Worm (Caenorhabditis elegans) whole organism, mixed stage, embryonic: Measurements from ENCODE around the gene K11H3.8.

ENCODE experiments used
- M03D4.4 ChIP-seq: sonication (generic microtip); optimal IDR thresholded peaks from 2 replicates; lab custom pipeline; 2017; ENCODE audit warnings: mild to moderate bottlenecking, missing genetic modification characterization, missing compliant biosample characterization
- ceh-39 ChIP-seq: fragments of 150-350 bp; optimal IDR thresholded peaks from 2 replicates; lab custom pipeline; 2014; ENCODE audit warnings: missing biosample characterization, missing genetic modification characterization
- ceh-43 ChIP-seq: fragments of 200-800 bp; sonication (Bioruptor generic); optimal IDR thresholded peaks from 2 replicates; lab custom pipeline; 2018; ENCODE audit warnings: mild to moderate bottlenecking, missing genetic modification characterization, moderate library complexity, missing compliant biosample characterization
- ces-1 ChIP-seq: fragments of 150-350 bp; optimal IDR thresholded peaks from 2 replicates; lab custom pipeline; 2014; ENCODE audit warnings: missing biosample characterization, missing genetic modification reagents, missing genetic modification characterization
- drap-1 ChIP-seq: fragments of 200-800 bp; sonication (Bioruptor generic); optimal IDR thresholded peaks from 3 replicates; lab custom pipeline; 2018; ENCODE audit warnings: mild to moderate bottlenecking, missing genetic modification characterization, missing compliant biosample characterization
- elt-1 ChIP-seq: sonication (generic microtip); optimal IDR thresholded peaks from 2 replicates; lab custom pipeline; 2017; ENCODE audit warnings: missing genetic modification characterization, mild to moderate bottlenecking, missing compliant biosample characterization, antibody characterized with exemption, moderate library complexity, borderline replicate concordance; ENCODE audit not compliant: insufficient read depth
- elt-3 ChIP-seq: fragments of 150-350 bp; optimal IDR thresholded peaks from 2 replicates; lab custom pipeline; 2014; ENCODE audit warnings: missing biosample characterization, missing genetic modification characterization
- flh-1 ChIP-seq: fragments of 200-800 bp; sonication (Bioruptor generic); optimal IDR thresholded peaks from 2 replicates; lab custom pipeline; 2018; ENCODE audit warnings: mild to moderate bottlenecking, missing genetic modification characterization, moderate library complexity, missing compliant biosample characterization
- ham-2 ChIP-seq: fragments of 200-800 bp; sonication (Bioruptor generic); optimal IDR thresholded peaks from 2 replicates; lab custom pipeline; 2018; ENCODE audit warnings: mild to moderate bottlenecking, missing genetic modification characterization, missing compliant biosample characterization
- hlh-1 ChIP-seq: fragments of 150-350 bp; optimal IDR thresholded peaks from 2 replicates; lab custom pipeline; 2014; ENCODE audit warnings: missing biosample characterization, missing genetic modification reagents, missing genetic modification characterization
- lin-13 ChIP-seq: fragments of 150-350 bp; optimal IDR thresholded peaks from 2 replicates; lab custom pipeline; 2014; ENCODE audit warnings: missing biosample characterization, missing genetic modification characterization
- lsy-2 ChIP-seq: fragments of 150-350 bp; optimal IDR thresholded peaks from 2 replicates; lab custom pipeline; 2014; ENCODE audit warnings: missing biosample characterization, missing genetic modification characterization
- mab-5 ChIP-seq: fragments of 150-350 bp; optimal IDR thresholded peaks from 2 replicates; lab custom pipeline; 2014; ENCODE audit warnings: missing biosample characterization, missing genetic modification characterization
- mep-1 ChIP-seq: fragments of 150-350 bp; optimal IDR thresholded peaks from 2 replicates; lab custom pipeline; 2017; ENCODE audit warnings: missing biosample characterization, missing genetic modification reagents, missing genetic modification characterization, inconsistent platforms
- mls-2 ChIP-seq: sonication (generic microtip); optimal IDR thresholded peaks from 2 replicates; lab custom pipeline; 2016; ENCODE audit warnings: mild to moderate bottlenecking, missing genetic modification characterization, moderate library complexity, missing compliant biosample characterization
- nhr-12 ChIP-seq: fragments of 150-350 bp; optimal IDR thresholded peaks from 2 replicates; lab custom pipeline; 2014; ENCODE audit warnings: missing biosample characterization, missing genetic modification characterization
- nhr-2 ChIP-seq: fragments of 150-350 bp; optimal IDR thresholded peaks from 2 replicates; lab custom pipeline; 2014; ENCODE audit warnings: missing biosample characterization, missing genetic modification characterization
- nhr-237 ChIP-seq: fragments of 150-350 bp; optimal IDR thresholded peaks from 2 replicates; lab custom pipeline; 2014; ENCODE audit warnings: missing biosample characterization, missing genetic modification characterization
- nhr-28 ChIP-seq: fragments of 150-350 bp; optimal IDR thresholded peaks from 2 replicates; lab custom pipeline; 2014; ENCODE audit warnings: missing biosample characterization, missing genetic modification characterization
- nhr-76 ChIP-seq: sonication (generic microtip); optimal IDR thresholded peaks from 2 replicates; lab custom pipeline; 2017; ENCODE audit warnings: missing biosample characterization, missing genetic modification characterization
- pha-4 ChIP-seq: fragments of 150-350 bp; optimal IDR thresholded peaks from 2 replicates; lab custom pipeline; 2018; ENCODE audit warnings: missing biosample characterization, missing genetic modification reagents, missing genetic modification characterization
- sem-2 ChIP-seq: fragments of 200-800 bp; sonication (Bioruptor generic); optimal IDR thresholded peaks from 2 replicates; lab custom pipeline; 2018; ENCODE audit warnings: mild to moderate bottlenecking, missing genetic modification characterization, missing compliant biosample characterization
- snpc-4 ChIP-seq: fragments of 150-350 bp; optimal IDR thresholded peaks from 2 replicates; lab custom pipeline; 2014; ENCODE audit warnings: missing biosample characterization, missing genetic modification characterization
- unc-62 ChIP-seq: fragments of 150-350 bp; optimal IDR thresholded peaks from 2 replicates; lab custom pipeline; 2014; ENCODE audit warnings: missing biosample characterization, missing genetic modification reagents, missing genetic modification characterization
- zip-8 ChIP-seq: fragments of 150-350 bp; optimal IDR thresholded peaks from 2 replicates; lab custom pipeline; 2014; ENCODE audit warnings: missing biosample characterization, missing genetic modification characterization
- ztf-11 ChIP-seq: fragments of 150-350 bp; optimal IDR thresholded peaks from 2 replicates; lab custom pipeline; 2014; ENCODE audit warnings: missing biosample characterization, missing genetic modification characterization

Gene K11H3.8

ce11 chrIII:9824330-9824934 is 10.6 kb upstream of the K11H3.8 start, which contains the start of gene lin-52:
TSS of gene lin-52 (minus strand) at chrIII:9824750.
- no peak for TF ChIP-seq ceh-39 (tag; lab: Kevin White, UChicago)
- TF ChIP-seq mls-2 (tag; lab: Kevin White, UChicago): no peak
- no peak for TF ChIP-seq nhr-2 (tag; lab: Kevin White, UChicago)
- TF ChIP-seq hlh-1 (tag; lab: Kevin White, UChicago): no peak
- no peak for TF ChIP-seq snpc-4 (tag; lab: Kevin White, UChicago)
- no peak for TF ChIP-seq nhr-28 (tag; lab: Kevin White, UChicago)
- TF ChIP-seq ham-2 (GFP tag; lab: Kevin White, UChicago): no peak
- TF ChIP-seq mep-1 (tag; lab: Kevin White, UChicago): no peak
- TF ChIP-seq nhr-76 (tag; lab: Kevin White, UChicago): no peak
- no peak for TF ChIP-seq M03D4.4 (tag; lab: Kevin White, UChicago)

- TF ChIP-seq ces-1 (no peak), drap-1 (GFP tag; lab: Kevin White, UChicago) (no peak), unc-62 (no peak), elt-3 (tag; lab: Kevin White, UChicago) (no peak), nhr-76 (tag; lab: Kevin White, UChicago) (no peak), ham-2 (GFP tag; lab: Kevin White, UChicago) (no peak), lin-13 (no peak), nhr-28 (tag; lab: Kevin White, UChicago) (no peak), zip-8 (tag; lab: Kevin White, UChicago) (no peak), ceh-39 (tag; lab: Kevin White, UChicago) (no peak), snpc-4 (tag; lab: Kevin White, UChicago) (no peak), ztf-11 (no peak), nhr-12 (tag; lab: Kevin White, UChicago) (no peak), sem-2 (GFP tag; lab: Kevin White, UChicago) (no peak)
- TF ChIP-seq, all 35 proteins: peak for 0
These were observed 9.7 kb upstream of the K11H3.8 start, which contains the start of gene ZK632.9 for ce11 chrIII:9825073-9825828. TSS of gene ZK632.9 (minus strand) at chrIII:9825432.

ce11 chrIII:9826005-9826404 is 9.0 kb upstream of the K11H3.8 start:
- TF ChIP-seq flh-1 (GFP tag; lab: Kevin White, UChicago) (no peak), mep-1 (tag; lab: Kevin White, UChicago) (peak; percentile 3)

- TF ChIP-seq zip-8 (tag; lab: Kevin White, UChicago): peak; percentile 38
- TF ChIP-seq lin-13: no peak
- TF ChIP-seq nhr-12 (tag; lab: Kevin White, UChicago): no peak
- no peak for TF ChIP-seq ceh-39 (tag; lab: Kevin White, UChicago)
- TF ChIP-seq elt-1 (tag; lab: Kevin White, UChicago): no peak
- no peak for TF ChIP-seq ceh-43 (GFP tag; lab: Kevin White, UChicago)
- TF ChIP-seq ces-1: peak; percentile 61
- TF ChIP-seq ham-2 (GFP tag; lab: Kevin White, UChicago): no peak
- TF ChIP-seq ztf-11: no peak
- no peak for TF ChIP-seq drap-1 (GFP tag; lab: Kevin White, UChicago)
- no peak for TF ChIP-seq sem-2 (GFP tag; lab: Kevin White, UChicago)
- TF ChIP-seq M03D4.4 (tag; lab: Kevin White, UChicago): no peak
- no peak for TF ChIP-seq mab-5 (tag; lab: Kevin White, UChicago)
- peak; percentile 96 for TF ChIP-seq lsy-2 (tag; lab: Kevin White, UChicago)
- TF ChIP-seq pha-4: peak; percentile 76
- peak; percentile 4 for TF ChIP-seq mep-1 (tag; lab: Kevin White, UChicago)
- peak; percentile 9 for TF ChIP-seq nhr-237 (tag; lab: Kevin White, UChicago)
- TF ChIP-seq, all 35 proteins: peak for 6
These were observed 7.6 kb upstream of the K11H3.8 start, which contains the start of the genes ZK632.10 and ZK632.11 for ce11 chrIII:9827163-9827951. TSS of gene ZK632.10 (minus strand) at chrIII:9827722. TSS of gene ZK632.11 (plus strand) at chrIII:9827915.

ce11 chrIII:9830502-9830901 is 4.5 kb upstream of the K11H3.8 start, which contains the start of gene ZK632.12:
TSS of gene ZK632.12 (plus strand) at chrIII:9830802.
- TF ChIP-seq mab-5 (tag; lab: Kevin White, UChicago): no peak
- TF ChIP-seq drap-1 (GFP tag; lab: Kevin White, UChicago): no peak
- no peak for TF ChIP-seq nhr-2 (tag; lab: Kevin White, UChicago)
- no peak for TF ChIP-seq zip-8 (tag; lab: Kevin White, UChicago)
